Worm (Caenorhabditis elegans): Measurements from ENCODE around the gene C28H8.2.

Gene C28H8.2

ce11 chrIII:5940525-5940974, 20.4 kb downstream of the C28H8.2 start:
- TF ChIP-seq lin-39 (tag; optimal IDR thresholded peaks at IDR 0.05) (peak; percentile 95), nhr-28 (tag; optimal IDR thresholded peaks at IDR 0.05) (no peak), nhr-11 (tag; optimal IDR thresholded peaks at IDR 0.05) (peak; percentile 31), sea-2 (GFP tag; optimal IDR thresholded peaks at IDR 0.05) (peak; percentile 76), aly-2 (tag; optimal IDR thresholded peaks at IDR 0.05) (peak; percentile 2), nfya-1 (tag; optimal IDR thresholded peaks at IDR 0.05; ENCODE audit: insufficient read depth) (peak; percentile 78), R02D3.7 (tag; optimal IDR thresholded peaks at IDR 0.05) (peak; percentile 30), egl-5 (tag; optimal IDR thresholded peaks at IDR 0.05) (peak; percentile 76), pqm-1 (tag; optimal IDR thresholded peaks at IDR 0.05) (peak; percentile 21), pha-4 (tag; optimal IDR thresholded peaks at IDR 0.05) (no peak), ama-1 (optimal IDR thresholded peaks at IDR 0.05) (peak; percentile 97), mdl-1 (tag; optimal IDR thresholded peaks at IDR 0.05) (peak; percentile 78), ZK546.5 (tag; optimal IDR thresholded peaks at IDR 0.05) (no peak), nhr-77 (tag; optimal IDR thresholded peaks at IDR 0.05) (no peak), nhr-25 (tag; optimal IDR thresholded peaks at IDR 0.05) (peak; percentile 78), eor-1 (tag; optimal IDR thresholded peaks at IDR 0.05) (no peak), ztf-11 (tag; optimal IDR thresholded peaks at IDR 0.05) (no peak), elt-1 (tag; optimal IDR thresholded peaks at IDR 0.05) (no peak), jun-1 (tag; optimal IDR thresholded peaks at IDR 0.05) (peak; percentile 20), tbx-2 (tag; optimal IDR thresholded peaks at IDR 0.05) (peak; percentile 12), mml-1 (tag; optimal IDR thresholded peaks at IDR 0.05) (no peak), nhr-23 (tag; optimal IDR thresholded peaks at IDR 0.05) (peak; percentile 63), ceh-28 (tag; optimal IDR thresholded peaks at IDR 0.05) (peak; percentile 87), lsy-12 (tag; optimal IDR thresholded peaks at IDR 0.05) (peak; percentile 3), hmg-11 (tag; optimal IDR thresholded peaks at IDR 0.05) (peak; percentile 61), fkh-10 (GFP tag; optimal IDR thresholded peaks at IDR 0.05) (peak; percentile 78), elt-2 (tag; optimal IDR thresholded peaks at IDR 0.05) (peak; percentile 52), daf-12 (tag; optimal IDR thresholded peaks at IDR 0.05) (no peak)

ce11 chrIII:5942104-5942503, 22.0 kb downstream of the C28H8.2 start:
- no peak for TF ChIP-seq snpc-4 (tag; optimal IDR thresholded peaks at IDR 0.05)
- TF ChIP-seq ama-1 (optimal IDR thresholded peaks at IDR 0.05) = peak; percentile 90

- TF ChIP-seq nfya-1 (tag; optimal IDR thresholded peaks at IDR 0.05; ENCODE audit: insufficient read depth) (peak; percentile 45), eor-1 (tag; optimal IDR thresholded peaks at IDR 0.05) (no peak), zag-1 (tag; optimal IDR thresholded peaks at IDR 0.05) (no peak), nhr-43 (tag; optimal IDR thresholded peaks at IDR 0.05; ENCODE audit: poor library complexity, severe bottlenecking) (peak; percentile 92), pha-4 (tag; optimal IDR thresholded peaks at IDR 0.05) (peak; percentile 23), elt-1 (tag; optimal IDR thresholded peaks at IDR 0.05) (peak; percentile 21), nhr-25 (tag; optimal IDR thresholded peaks at IDR 0.05) (peak; percentile 32), ama-1 (optimal IDR thresholded peaks at IDR 0.05) (peak; percentile 98), nhr-23 (tag; optimal IDR thresholded peaks at IDR 0.05) (peak; percentile 75), R02D3.7 (tag; optimal IDR thresholded peaks at IDR 0.05) (peak; percentile 34), elt-2 (tag; optimal IDR thresholded peaks at IDR 0.05) (peak; percentile 55), sea-2 (GFP tag; optimal IDR thresholded peaks at IDR 0.05) (no peak), nhr-28 (tag; optimal IDR thresholded peaks at IDR 0.05) (no peak), egl-27 (tag; optimal IDR thresholded peaks at IDR 0.05) (no peak), snpc-4 (tag; optimal IDR thresholded peaks at IDR 0.05) (no peak), nhr-12 (tag; optimal IDR thresholded peaks at IDR 0.05) (no peak), ceh-9 (tag; optimal IDR thresholded peaks at IDR 0.05) (no peak), mdl-1 (tag; optimal IDR thresholded peaks at IDR 0.05) (no peak), jun-1 (tag; optimal IDR thresholded peaks at IDR 0.05) (peak; percentile 57), lin-39 (tag; optimal IDR thresholded peaks at IDR 0.05) (no peak), mml-1 (tag; optimal IDR thresholded peaks at IDR 0.05) (no peak), hmg-11 (tag; optimal IDR thresholded peaks at IDR 0.05) (peak; percentile 16), aly-2 (tag; optimal IDR thresholded peaks at IDR 0.05) (no peak), unc-62 (GFP tag; optimal IDR thresholded peaks at IDR 0.05) (no peak), elt-3 (tag; optimal IDR thresholded peaks at IDR 0.05) (no peak), lsy-12 (tag; optimal IDR thresholded peaks at IDR 0.05) (peak; percentile 73), ceh-16 (tag; optimal IDR thresholded peaks at IDR 0.05) (no peak), ztf-4 (tag; optimal IDR thresholded peaks at IDR 0.05) (peak; percentile 83), tbx-2 (tag; optimal IDR thresholded peaks at IDR 0.05) (peak; percentile 70), fkh-10 (GFP tag; optimal IDR thresholded peaks at IDR 0.05) (no peak), ceh-82 (tag; optimal IDR thresholded peaks at IDR 0.05) (peak; percentile 50)
Measured at ce11 chrIII:5943368-5944180, 23.5 kb downstream of the C28H8.2 start.
